Worm (Caenorhabditis elegans) whole organism, late embryonic: ENCODE measurements around the gene mrps-23.

Experiments
- F13H6.1 ChIP-seq: sonication (generic microtip); optimal IDR thresholded peaks from 2 replicates; lab custom pipeline; 2016; ENCODE audit warnings: missing genetic modification characterization, missing compliant biosample characterization
- ama-1 ChIP-seq: fragments of 150-350 bp; optimal IDR thresholded peaks from 2 replicates; lab custom pipeline; 2014
- ceh-24 ChIP-seq: sonication (generic microtip); optimal IDR thresholded peaks from 2 replicates; lab custom pipeline; 2016; ENCODE audit warnings: mild to moderate bottlenecking, missing genetic modification characterization, missing compliant biosample characterization
- dmd-4 ChIP-seq: sonication (generic microtip); optimal IDR thresholded peaks from 2 replicates; lab custom pipeline; 2016; ENCODE audit warnings: borderline replicate concordance, missing genetic modification characterization, missing compliant biosample characterization
- madf-2 ChIP-seq: sonication (generic microtip); optimal IDR thresholded peaks from 2 replicates; lab custom pipeline; 2017; ENCODE audit warnings: missing genetic modification characterization, missing compliant biosample characterization
- nhr-11 ChIP-seq: fragments of 150-350 bp; optimal IDR thresholded peaks from 2 replicates; lab custom pipeline; 2014; ENCODE audit warnings: missing biosample characterization, missing genetic modification characterization
- sdc-2 ChIP-seq: sonication (generic microtip); optimal IDR thresholded peaks from 2 replicates; lab custom pipeline; 2016; ENCODE audit warnings: missing genotype, missing genetic modification characterization, missing compliant biosample characterization
- sox-4 ChIP-seq: sonication (generic microtip); optimal IDR thresholded peaks from 2 replicates; lab custom pipeline; 2017; ENCODE audit warnings: mild to moderate bottlenecking, missing genetic modification characterization, inconsistent platforms, missing compliant biosample characterization
- tbx-7 ChIP-seq: sonication (generic microtip); optimal IDR thresholded peaks from 2 replicates; lab custom pipeline; 2016; ENCODE audit warnings: missing genotype, missing genetic modification characterization, missing compliant biosample characterization
- ttx-3 ChIP-seq: sonication (generic microtip); optimal IDR thresholded peaks from 2 replicates; lab custom pipeline; 2016; ENCODE audit warnings: missing genetic modification reagents, missing genetic modification characterization, missing compliant biosample characterization

DNA sequence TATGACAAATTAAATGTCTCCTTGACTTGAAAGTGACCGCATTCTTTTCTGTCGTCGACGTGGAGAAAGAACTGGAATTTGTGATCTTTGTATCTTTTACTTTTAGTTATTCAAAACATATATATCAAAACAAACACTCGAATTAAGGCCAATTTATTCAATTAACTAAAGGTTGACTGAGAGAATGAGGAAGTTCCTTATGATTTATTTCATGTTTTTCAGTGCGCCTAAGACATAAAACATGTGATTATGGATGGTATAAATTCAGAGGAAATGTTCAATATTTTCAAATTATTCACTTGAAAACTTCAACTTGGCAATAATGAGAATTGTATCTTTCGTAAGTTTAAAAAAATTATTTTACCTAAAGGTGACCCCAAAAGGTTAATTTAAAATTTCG lies 9.9 kb downstream of the mrps-23 start, which contains the start of gene F55H2.8:
- no peak for TF ChIP-seq F13H6.1 (tag; lab: Kevin White, UChicago)
- no peak for TF ChIP-seq nhr-11
- no peak for TF ChIP-seq ttx-3 (tag; lab: Kevin White, UChicago)
- no peak for TF ChIP-seq ama-1
- TF ChIP-seq tbx-7 (tag; lab: Kevin White, UChicago), result no peak
- TF ChIP-seq sdc-2 (tag; lab: Kevin White, UChicago), result no peak
- TF ChIP-seq sox-4, result no peak
- no peak for TF ChIP-seq madf-2 (tag; lab: Kevin White, UChicago)
- TF ChIP-seq ceh-24, result no peak
- no peak for TF ChIP-seq dmd-4 (tag; lab: Kevin White, UChicago)
